Worm (Caenorhabditis elegans) whole organism, L3 larva: ENCODE measurements around the gene F42G4.7.

Experiments
- R02D3.7 ChIP-seq: fragments of 150-350 bp; optimal IDR thresholded peaks from 2 replicates; lab custom pipeline; 2014; ENCODE audit warnings: missing biosample characterization, missing genetic modification characterization
- aly-2 ChIP-seq: fragments of 150-350 bp; optimal IDR thresholded peaks from 2 replicates; lab custom pipeline; 2014; ENCODE audit warnings: missing biosample characterization, missing genetic modification characterization
- elt-2 ChIP-seq: sonication (generic microtip); optimal IDR thresholded peaks from 2 replicates; lab custom pipeline; 2016; ENCODE audit warnings: missing genetic modification reagents, mild to moderate bottlenecking, missing genetic modification characterization, missing compliant biosample characterization
- nhr-12 ChIP-seq: fragments of 150-350 bp; optimal IDR thresholded peaks from 2 replicates; lab custom pipeline; 2014; ENCODE audit warnings: missing biosample characterization, missing genetic modification characterization
- nhr-25 ChIP-seq: sonication (generic microtip); optimal IDR thresholded peaks from 2 replicates; lab custom pipeline; 2017; ENCODE audit warnings: missing biosample characterization, missing genetic modification characterization
- nhr-77 ChIP-seq: fragments of 150-350 bp; optimal IDR thresholded peaks from 2 replicates; lab custom pipeline; 2014; ENCODE audit warnings: missing biosample characterization, missing genetic modification characterization
- pha-4 ChIP-seq: fragments of 150-350 bp; optimal IDR thresholded peaks from 2 replicates; lab custom pipeline; 2014; ENCODE audit warnings: missing biosample characterization, missing genetic modification reagents, missing genetic modification characterization
- sea-2 ChIP-seq: fragments of 150-350 bp; sonication (generic microtip); optimal IDR thresholded peaks from 4 replicates; lab custom pipeline; 2014; ENCODE audit warnings: missing biosample characterization, missing genetic modification reagents, missing genetic modification characterization
- skn-1 ChIP-seq: fragments of 150-350 bp; optimal IDR thresholded peaks from 2 replicates; lab custom pipeline; 2014; ENCODE audit warnings: missing biosample characterization, missing genetic modification characterization
- unc-62 ChIP-seq: fragments of 150-350 bp; sonication (generic microtip); optimal IDR thresholded peaks from 4 replicates; lab custom pipeline; 2014; ENCODE audit warnings: missing biosample characterization, missing genetic modification reagents, missing genetic modification characterization

- no peak for TF ChIP-seq nhr-77 (tag; lab: Kevin White, UChicago)
- TF ChIP-seq nhr-12 (tag; lab: Kevin White, UChicago): no peak
- TF ChIP-seq R02D3.7: no peak
- no peak for TF ChIP-seq sea-2 (GFP tag; lab: Kevin White, UChicago)
- TF ChIP-seq nhr-25 (tag; lab: Kevin White, UChicago): no peak
- no peak for TF ChIP-seq unc-62
- no peak for TF ChIP-seq aly-2 (tag; lab: Kevin White, UChicago)
- no peak for TF ChIP-seq pha-4 (tag; lab: Kevin White, UChicago)
- TF ChIP-seq elt-2 (tag; lab: Kevin White, UChicago): no peak
- no peak for TF ChIP-seq skn-1 (tag; lab: Kevin White, UChicago)
Observed at ce11 chrII:13053443-13053842, 6.4 kb upstream of the F42G4.7 start.
